Worm (Caenorhabditis elegans): Measurements from ENCODE around the gene unc-17.

DNA sequence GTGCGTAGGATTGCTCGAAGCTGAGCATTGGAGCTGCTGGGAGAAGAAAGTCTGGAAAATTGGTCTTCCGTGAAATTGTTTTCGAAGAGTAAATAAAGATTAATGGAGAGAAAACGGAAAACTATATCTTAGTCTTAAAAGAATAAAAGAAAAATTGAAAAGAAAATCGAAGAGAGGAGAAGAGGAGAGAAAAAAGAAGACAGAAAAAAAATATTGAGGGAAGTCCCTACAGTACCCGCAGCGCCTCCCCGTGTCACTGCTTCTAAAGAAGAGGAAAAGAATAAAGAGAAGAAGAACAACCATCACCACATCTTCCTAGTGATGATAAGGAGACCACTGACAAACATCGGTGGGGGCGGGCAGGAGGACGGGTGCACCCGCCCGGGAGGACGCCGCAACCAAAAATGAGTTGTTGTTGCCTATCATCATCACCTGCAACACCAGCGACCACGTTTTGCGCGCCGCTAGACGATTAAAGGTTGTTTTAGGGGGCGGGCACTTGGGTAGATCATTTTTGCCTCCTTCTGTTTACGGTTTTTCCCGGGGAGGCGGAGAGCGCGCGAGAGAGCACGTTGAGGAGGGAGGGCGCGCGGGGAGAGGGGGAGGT, 24.2 kb upstream of the unc-17 start, which contains the start of gene CC8.2:
- TF ChIP-seq unc-130 (GFP tag; optimal IDR thresholded peaks at IDR 0.05) (no peak), zim-3 (tag; optimal IDR thresholded peaks at IDR 0.05) (no peak), Y53F4B.3 (GFP tag; IDR thresholded peaks at IDR 0.05) (no peak), pha-4 (tag; optimal IDR thresholded peaks at IDR 0.05) (no peak), madf-6 (GFP tag; IDR thresholded peaks at IDR 0.05) (peak; percentile 96), rcor-1 (GFP tag; IDR thresholded peaks at IDR 0.05) (peak; percentile 44; the same call in 1 of the 2 replicates), unc-62 (GFP tag; optimal IDR thresholded peaks at IDR 0.05) (no peak), snpc-4 (GFP tag; optimal IDR thresholded peaks at IDR 0.05) (no peak), snpc-4 (tag; optimal IDR thresholded peaks at IDR 0.05) (no peak), him-1 (tag; optimal IDR thresholded peaks at IDR 0.05) (no peak), F55B11.4 (tag; optimal IDR thresholded peaks at IDR 0.05; ENCODE audit: borderline replicate concordance, insufficient read depth) (no peak), madf-3 (GFP tag; IDR thresholded peaks at IDR 0.05) (0 out of 2 replicates have a peak, but pooled peaks have one; percentile 41), dox-1 (GFP tag; IDR thresholded peaks at IDR 0.05) (no peak; the same call in 1 of the 2 replicates), die-1 (tag; optimal IDR thresholded peaks at IDR 0.05) (no peak), sea-2 (GFP tag; IDR thresholded peaks at IDR 0.05) (no peak)
